Fruit fly (Drosophila melanogaster) whole organism, embryonic: ENCODE results near the gene CG5157.

Source experiments
- CG1024 ChIP-seq: fragments of 200-800 bp; sonication (Bioruptor generic); IDR thresholded peaks from 2 replicates; pipeline ENCODE4 v1.3.6; 2022; ENCODE audit warnings: missing biosample characterization, missing genetic modification characterization
- CG10543 ChIP-seq: fragments of 200-800 bp; sonication (Bioruptor generic); optimal IDR thresholded peaks from 3 replicates; lab custom pipeline; 2017; ENCODE audit warnings: missing biosample characterization, mild to moderate bottlenecking, missing genetic modification characterization, moderate library complexity
- CG11398 ChIP-seq: fragments of 200-800 bp; sonication (Bioruptor generic); optimal IDR thresholded peaks from 2 replicates; lab custom pipeline; 2016; ENCODE audit warnings: missing biosample characterization, missing genetic modification characterization
- CG12219 ChIP-seq: fragments of 200-800 bp; sonication (Bioruptor generic); optimal IDR thresholded peaks from 3 replicates; lab custom pipeline; 2018; ENCODE audit warnings: missing biosample characterization, mild to moderate bottlenecking, missing genetic modification characterization
- CG15601 ChIP-seq: fragments of 200-800 bp; sonication (Bioruptor generic); optimal IDR thresholded peaks from 3 replicates; lab custom pipeline; 2019; ENCODE audit warnings: missing biosample characterization, mild to moderate bottlenecking, missing genetic modification characterization, moderate library complexity
- CG18262 ChIP-seq: fragments of 200-800 bp; optimal IDR thresholded peaks from 3 replicates; lab custom pipeline; 2019; ENCODE audit warnings: missing biosample characterization, mild to moderate bottlenecking, missing genetic modification characterization, moderate library complexity
- CG2678 ChIP-seq: fragments of 200-800 bp; sonication (Bioruptor generic); optimal IDR thresholded peaks from 3 replicates; lab custom pipeline; 2019; ENCODE audit warnings: missing biosample characterization, mild to moderate bottlenecking, missing genetic modification characterization, moderate library complexity
- CG2889 ChIP-seq: fragments of 200-800 bp; sonication (Bioruptor generic); IDR thresholded peaks from 3 replicates; pipeline ENCODE4 v1.3.6; 2022; ENCODE audit warnings: missing biosample characterization, missing genetic modification characterization
- CG31365 ChIP-seq: fragments of 200-800 bp; sonication (Bioruptor generic); optimal IDR thresholded peaks from 2 replicates; lab custom pipeline; 2018; ENCODE audit warnings: missing biosample characterization, mild to moderate bottlenecking, missing genetic modification characterization
- CG31388 ChIP-seq: fragments of 200-800 bp; sonication (Bioruptor generic); optimal IDR thresholded peaks from 2 replicates; lab custom pipeline; 2016; ENCODE audit warnings: missing biosample characterization, missing genetic modification characterization
- CG32767 ChIP-seq: fragments of 200-800 bp; sonication (Bioruptor generic); IDR thresholded peaks from 2 replicates; pipeline ENCODE4 v1.3.6; 2022; ENCODE audit warnings: missing biosample characterization, missing genetic modification characterization
- CG33557 ChIP-seq: fragments of 200-800 bp; sonication (Bioruptor generic); optimal IDR thresholded peaks from 2 replicates; lab custom pipeline; 2019; ENCODE audit warnings: missing biosample characterization, mild to moderate bottlenecking, missing genetic modification characterization, moderate library complexity
- CG3407 ChIP-seq: fragments of 200-800 bp; sonication (Bioruptor generic); optimal IDR thresholded peaks from 2 replicates; lab custom pipeline; 2018; ENCODE audit warnings: missing biosample characterization, mild to moderate bottlenecking, missing genetic modification characterization
- CG34422 ChIP-seq: fragments of 200-800 bp; sonication (Bioruptor generic); IDR thresholded peaks from 3 replicates; pipeline ENCODE4 v1.3.6; 2022; ENCODE audit warnings: missing biosample characterization, missing genetic modification characterization
- CG4404 ChIP-seq: fragments of 200-800 bp; sonication (Bioruptor generic); IDR thresholded peaks from 2 replicates; pipeline ENCODE4 v1.3.6; 2022; ENCODE audit warnings: missing biosample characterization, missing genetic modification characterization
- CG6791 ChIP-seq: fragments of 200-800 bp; sonication (Bioruptor generic); IDR thresholded peaks from 3 replicates; pipeline ENCODE4 v1.3.6; 2022; ENCODE audit warnings: missing biosample characterization, missing genetic modification characterization; ENCODE audit not compliant: partially characterized antibody
- CG7928 ChIP-seq: fragments of 200-800 bp; sonication (Bioruptor generic); optimal IDR thresholded peaks from 2 replicates; lab custom pipeline; 2017; ENCODE audit warnings: missing biosample characterization, mild to moderate bottlenecking, missing genetic modification characterization
- CG8281 ChIP-seq: fragments of 200-800 bp; sonication (Bioruptor generic); optimal IDR thresholded peaks from 2 replicates; lab custom pipeline; 2018; ENCODE audit warnings: missing biosample characterization, mild to moderate bottlenecking, missing genetic modification characterization, moderate library complexity
- CG8359 ChIP-seq: fragments of 200-800 bp; sonication (Bioruptor generic); optimal IDR thresholded peaks from 2 replicates; lab custom pipeline; 2017; ENCODE audit warnings: missing biosample characterization, mild to moderate bottlenecking, missing genetic modification characterization, borderline replicate concordance
- CG9437 ChIP-seq: fragments of 200-800 bp; sonication (Bioruptor generic); optimal IDR thresholded peaks from 2 replicates; lab custom pipeline; 2018; ENCODE audit warnings: missing biosample characterization, mild to moderate bottlenecking, missing genetic modification characterization
- CG9797 ChIP-seq: fragments of 200-800 bp; sonication (Bioruptor generic); optimal IDR thresholded peaks from 3 replicates; lab custom pipeline; 2018; ENCODE audit warnings: missing biosample characterization, mild to moderate bottlenecking, missing genetic modification characterization
- CG9876 ChIP-seq: fragments of 200-800 bp; sonication (Bioruptor generic); optimal IDR thresholded peaks from 2 replicates; lab custom pipeline; 2016; ENCODE audit warnings: missing biosample characterization, missing genetic modification characterization
- Camta ChIP-seq: fragments of 200-800 bp; sonication (Bioruptor generic); optimal IDR thresholded peaks from 2 replicates; lab custom pipeline; 2016; ENCODE audit warnings: missing biosample characterization, missing genetic modification characterization
- D19A ChIP-seq: fragments of 200-800 bp; optimal IDR thresholded peaks from 3 replicates; lab custom pipeline; 2019; ENCODE audit warnings: missing biosample characterization, mild to moderate bottlenecking, missing genetic modification characterization, moderate library complexity
- Dll ChIP-seq: fragments of 200-800 bp; sonication (Bioruptor generic); IDR thresholded peaks from 4 replicates; pipeline ENCODE4 v1.3.6; 2022; ENCODE audit warnings: missing biosample characterization, missing genetic modification characterization; ENCODE audit not compliant: partially characterized antibody
- Doc2 ChIP-seq: fragments of 200-800 bp; sonication (Bioruptor generic); IDR thresholded peaks from 2 replicates; pipeline ENCODE4 v1.3.6; 2022; ENCODE audit warnings: missing biosample characterization, missing genetic modification characterization
- Drgx ChIP-seq: fragments of 200-800 bp; sonication (Bioruptor generic); IDR thresholded peaks from 2 replicates; pipeline ENCODE4 v1.3.6; 2022; ENCODE audit warnings: missing biosample characterization, missing genetic modification characterization
- Eip74EF ChIP-seq, 2 experiments: fragments of 200-800 bp in 1 of 2; fragments of >200 bp in 1 of 2; sonication (Bioruptor generic) in 1 of 2; optimal IDR thresholded peaks; 2 replicates each; lab custom pipeline; 2017 to 2019; ENCODE audit warnings: missing biosample characterization in 2 of 2, missing genetic modification characterization in 2 of 2, mild to moderate bottlenecking in 1 of 2, moderate library complexity in 1 of 2
- Fer1 ChIP-seq: fragments of 200-800 bp; sonication (Bioruptor generic); optimal IDR thresholded peaks from 2 replicates; lab custom pipeline; 2017; ENCODE audit warnings: missing biosample characterization, mild to moderate bottlenecking, missing genetic modification characterization
- Hmr ChIP-seq: fragments of 200-800 bp; sonication (Bioruptor generic); optimal IDR thresholded peaks from 3 replicates; lab custom pipeline; 2017; ENCODE audit warnings: mild to moderate bottlenecking, missing biosample characterization, missing genetic modification reagents, missing genetic modification characterization
- Max ChIP-seq: fragments of 200-800 bp; sonication (Bioruptor generic); optimal IDR thresholded peaks from 2 replicates; lab custom pipeline; 2016; ENCODE audit warnings: missing biosample characterization, mild to moderate bottlenecking, missing genetic modification characterization
- NC2α ChIP-seq: fragments of 200-800 bp; sonication (Bioruptor generic); optimal IDR thresholded peaks from 2 replicates; lab custom pipeline; 2016; ENCODE audit warnings: missing biosample characterization, missing genetic modification characterization
- Oli ChIP-seq: fragments of 200-800 bp; sonication (Bioruptor generic); optimal IDR thresholded peaks from 2 replicates; lab custom pipeline; 2018; ENCODE audit warnings: missing biosample characterization, mild to moderate bottlenecking, missing genetic modification characterization, moderate library complexity
- Ptx1 ChIP-seq: fragments of 200-800 bp; sonication (Bioruptor generic); IDR thresholded peaks from 2 replicates; pipeline ENCODE4 v1.3.6; 2022; ENCODE audit warnings: missing biosample characterization, missing genetic modification characterization
- Xbp1 ChIP-seq: fragments of 200-800 bp; sonication (Bioruptor generic); optimal IDR thresholded peaks from 3 replicates; lab custom pipeline; 2016; ENCODE audit warnings: missing biosample characterization, mild to moderate bottlenecking, missing genetic modification characterization
- YL-1 ChIP-seq: fragments of 200-800 bp; sonication (Bioruptor generic); optimal IDR thresholded peaks from 3 replicates; lab custom pipeline; 2017; ENCODE audit warnings: missing biosample characterization, mild to moderate bottlenecking, missing genetic modification characterization
- aop ChIP-seq: fragments of 200-800 bp; sonication (Bioruptor generic); IDR thresholded peaks from 2 replicates; pipeline ENCODE4 v1.3.6; 2022; ENCODE audit warnings: missing biosample characterization, missing genetic modification characterization
- eve ChIP-seq, 2 experiments: fragments of >200 bp; optimal IDR thresholded peaks; 2 replicates each; lab custom pipeline; 2017; ENCODE audit warnings: missing biosample characterization in 2 of 2, missing genetic modification characterization in 2 of 2
- gcm2 ChIP-seq: fragments of 200-800 bp; sonication (Bioruptor generic); optimal IDR thresholded peaks from 2 replicates; lab custom pipeline; 2016; ENCODE audit warnings: missing biosample characterization, missing genetic modification characterization
- gfzf ChIP-seq: fragments of 200-800 bp; sonication (Bioruptor generic); optimal IDR thresholded peaks from 2 replicates; lab custom pipeline; 2016; ENCODE audit warnings: missing biosample characterization, mild to moderate bottlenecking, missing genetic modification characterization, moderate library complexity
- gsb ChIP-seq: fragments of 200-800 bp; sonication (Bioruptor generic); IDR thresholded peaks from 2 replicates; pipeline ENCODE4 v1.3.6; 2022; ENCODE audit warnings: missing biosample characterization, missing genetic modification characterization
- inv ChIP-seq: fragments of 200-800 bp; sonication (Bioruptor generic); IDR thresholded peaks from 2 replicates; pipeline ENCODE4 v1.3.6; 2022; ENCODE audit warnings: missing biosample characterization, missing genetic modification characterization; ENCODE audit not compliant: partially characterized antibody
- jumu ChIP-seq: fragments of 200-800 bp; sonication (Bioruptor generic); optimal IDR thresholded peaks from 3 replicates; lab custom pipeline; 2016; ENCODE audit warnings: missing biosample characterization, missing genetic modification characterization
- lilli ChIP-seq: fragments of 200-800 bp; sonication (Bioruptor generic); optimal IDR thresholded peaks from 3 replicates; lab custom pipeline; 2016; ENCODE audit warnings: missing biosample characterization, missing genetic modification characterization
- schlank ChIP-seq: fragments of 200-800 bp; sonication (Bioruptor generic); optimal IDR thresholded peaks from 2 replicates; lab custom pipeline; 2018; ENCODE audit warnings: missing biosample characterization, mild to moderate bottlenecking, missing genetic modification characterization
- slp2 ChIP-seq: fragments of 200-800 bp; sonication (Bioruptor generic); optimal IDR thresholded peaks from 2 replicates; lab custom pipeline; 2016; ENCODE audit warnings: missing biosample characterization, missing genetic modification characterization
- tgo ChIP-seq: fragments of 200-800 bp; sonication (Bioruptor generic); IDR thresholded peaks from 3 replicates; pipeline ENCODE4 v1.3.6; 2022; ENCODE audit warnings: missing biosample characterization, missing genetic modification characterization
- toy ChIP-seq: fragments of 200-800 bp; sonication (Bioruptor generic); IDR thresholded peaks from 2 replicates; pipeline ENCODE4 v1.3.6; 2022; ENCODE audit warnings: missing biosample characterization, missing genetic modification characterization
- trem ChIP-seq: fragments of 200-800 bp; optimal IDR thresholded peaks from 3 replicates; lab custom pipeline; 2019; ENCODE audit warnings: missing biosample characterization, mild to moderate bottlenecking, missing genetic modification characterization, moderate library complexity
- unc-4 ChIP-seq: fragments of 200-800 bp; sonication (Bioruptor generic); IDR thresholded peaks from 2 replicates; pipeline ENCODE4 v1.3.6; 2022; ENCODE audit warnings: missing biosample characterization, missing genetic modification characterization; ENCODE audit not compliant: partially characterized antibody
- yki ChIP-seq: fragments of >200 bp; optimal IDR thresholded peaks from 3 replicates; lab custom pipeline; 2018

The CG5157 gene

dm6 chr3L:16087323-16087816 lies 50.3 kb downstream of the CG5157 start, which contains the start of gene Tasp1 (continued):
- TF ChIP-seq gfzf (peak; percentile 73), CG31365 (tag; lab: Kevin White, UChicago) (no peak), tgo (peak; percentile 62), CG9797 (GFP tag; lab: Kevin White, UChicago) (peak; percentile 82), eve (GFP tag; optimal IDR thresholded peaks at IDR 0.05; lab: Kevin White, UChicago) (no peak), CG12219 (GFP tag; lab: Kevin White, UChicago) (no peak), CG4404 (GFP tag; lab: Robert Waterston, UW) (no peak), CG34422 (peak; percentile 87; the same call in 2 of the 3 replicates), CG8359 (GFP tag; lab: Kevin White, UChicago) (no peak), CG6791 (GFP tag; lab: Robert Waterston, UW) (no peak; the same call in 2 of the 3 replicates), Fer1 (GFP tag; lab: Kevin White, UChicago) (peak; percentile 67), CG33557 (GFP tag; lab: Kevin White, UChicago) (peak; percentile 18), YL-1 (GFP tag; lab: Kevin White, UChicago) (peak; percentile 48), CG9876 (no peak), unc-4 (GFP tag; lab: Robert Waterston, UW) (no peak), toy (no peak), gcm2 (GFP tag; lab: Kevin White, UChicago) (no peak), CG18262 (tag; lab: Kevin White, UChicago) (peak; percentile 78), Doc2 (GFP tag; lab: Robert Waterston, UW) (no peak), Drgx (GFP tag; lab: Robert Waterston, UW) (peak; percentile 36), CG1024 (GFP tag; lab: Robert Waterston, UW) (peak; percentile 60), Hmr (GFP tag; lab: Kevin White, UChicago) (peak; percentile 64), CG3407 (GFP tag; lab: Kevin White, UChicago) (no peak), Camta (no peak), lilli (GFP tag; lab: Kevin White, UChicago) (peak; percentile 38), CG11398 (GFP tag; lab: Kevin White, UChicago) (no peak), D19A (tag; lab: Kevin White, UChicago) (peak; percentile 67), Oli (peak; percentile 42), aop (GFP tag; lab: Robert Waterston, UW) (no peak), jumu (GFP tag; lab: Kevin White, UChicago) (no peak), CG10543 (GFP tag; lab: Kevin White, UChicago) (no peak), schlank (tag; lab: Kevin White, UChicago) (no peak), Dll (GFP tag; lab: Robert Waterston, UW) (no peak; the same call in 2 of the 4 replicates), CG2889 (GFP tag; lab: Robert Waterston, UW) (peak; percentile 62; the same call in 1 of the 3 replicates), CG32767 (GFP tag; lab: Robert Waterston, UW) (peak; percentile 52; the same call in 1 of the 2 replicates), CG2678 (tag; lab: Kevin White, UChicago) (no peak), trem (peak; percentile 63), CG9437 (GFP tag; lab: Kevin White, UChicago) (peak; percentile 47), CG7928 (GFP tag; lab: Kevin White, UChicago) (no peak), Eip74EF (GFP tag; optimal IDR thresholded peaks at IDR 0.05; lab: Kevin White, UChicago) (no peak), CG8281 (peak; percentile 20), Xbp1 (GFP tag; lab: Kevin White, UChicago) (peak; percentile 66), Max (GFP tag; lab: Kevin White, UChicago) (peak; percentile 9), Ptx1 (GFP tag; lab: Robert Waterston, UW) (no peak; the same call in 1 of the 2 replicates), CG31388 (peak; percentile 7), gsb (GFP tag; lab: Robert Waterston, UW) (no peak), slp2 (GFP tag; lab: Kevin White, UChicago) (no peak), CG15601 (tag; lab: Kevin White, UChicago) (peak; percentile 55), inv (GFP tag; lab: Robert Waterston, UW) (no peak), yki (lab: Kevin White, UChicago) (no peak), NC2α (no peak)
